Fruit fly (Drosophila melanogaster) Kc167 (cell line): ENCODE measurements around the gene sinu.

Experiments
- Myc ChIP-seq: fragments of >200 bp; optimal IDR thresholded peaks from 2 replicates; lab custom pipeline; 2017; ENCODE audit warnings: missing external identifiers
- Sin3A ChIP-seq: fragments of >200 bp; optimal IDR thresholded peaks from 2 replicates; lab custom pipeline; 2018; ENCODE audit warnings: missing external identifiers
- h ChIP-seq: fragments of >200 bp; optimal IDR thresholded peaks from 3 replicates; lab custom pipeline; 2018; ENCODE audit warnings: missing external identifiers
- insv ChIP-seq: fragments of >200 bp; optimal IDR thresholded peaks from 3 replicates; lab custom pipeline; 2018; ENCODE audit warnings: missing external identifiers
- psq ChIP-seq: fragments of >200 bp; optimal IDR thresholded peaks from 2 replicates; lab custom pipeline; 2017; ENCODE audit warnings: missing external identifiers
- ttk ChIP-seq: sonication (Bioruptor generic); optimal IDR thresholded peaks from 2 replicates; lab custom pipeline; 2017; ENCODE audit warnings: missing external identifiers

dm6 chr3L:5556195-5556594, 5.2 kb downstream of the sinu start:
- TF ChIP-seq insv (no peak), h (lab: Kevin White, UChicago) (no peak), psq (lab: Kevin White, UChicago) (no peak), Sin3A (lab: Kevin White, UChicago) (no peak), ttk (lab: Kevin White, UChicago) (no peak), Myc (lab: Kevin White, UChicago) (no peak)
